Worm (Caenorhabditis elegans): ENCODE results near the gene str-260.

ce11 chrV:3546517-3546916 lies 19.5 kb downstream of the str-260 start, which contains the start of gene srbc-68:
- no peak for TF ChIP-seq ama-1 (optimal IDR thresholded peaks at IDR 0.05)
- no peak for TF ChIP-seq pax-1 (tag; optimal IDR thresholded peaks at IDR 0.05)
- TF ChIP-seq unc-55 (GFP tag; optimal IDR thresholded peaks at IDR 0.05) = no peak
- no peak for TF ChIP-seq nhr-11 (tag; optimal IDR thresholded peaks at IDR 0.05)
